Worm (Caenorhabditis elegans) whole organism, mixed stage, embryonic: ENCODE results near the gene T05G5.5.

Experiments
- M03D4.4 ChIP-seq: sonication (generic microtip); optimal IDR thresholded peaks from 2 replicates; lab custom pipeline; 2017; ENCODE audit warnings: mild to moderate bottlenecking, missing genetic modification characterization, missing compliant biosample characterization
- blmp-1 ChIP-seq: fragments of 150-350 bp; optimal IDR thresholded peaks from 2 replicates; lab custom pipeline; 2014; ENCODE audit warnings: missing biosample characterization, missing genetic modification characterization
- ceh-39 ChIP-seq: fragments of 150-350 bp; optimal IDR thresholded peaks from 2 replicates; lab custom pipeline; 2014; ENCODE audit warnings: missing biosample characterization, missing genetic modification characterization
- ceh-43 ChIP-seq: fragments of 200-800 bp; sonication (Bioruptor generic); optimal IDR thresholded peaks from 2 replicates; lab custom pipeline; 2018; ENCODE audit warnings: mild to moderate bottlenecking, missing genetic modification characterization, moderate library complexity, missing compliant biosample characterization
- ceh-83 ChIP-seq: fragments of 200-800 bp; sonication (Bioruptor generic); optimal IDR thresholded peaks from 2 replicates; lab custom pipeline; 2018; ENCODE audit warnings: mild to moderate bottlenecking, missing genetic modification characterization, missing compliant biosample characterization
- ces-1 ChIP-seq: fragments of 150-350 bp; optimal IDR thresholded peaks from 2 replicates; lab custom pipeline; 2014; ENCODE audit warnings: missing biosample characterization, missing genetic modification reagents, missing genetic modification characterization
- cnd-1 ChIP-seq: fragments of 200-800 bp; sonication (Bioruptor generic); optimal IDR thresholded peaks from 2 replicates; lab custom pipeline; 2018; ENCODE audit warnings: mild to moderate bottlenecking, missing genetic modification characterization, missing compliant biosample characterization
- drap-1 ChIP-seq: fragments of 200-800 bp; sonication (Bioruptor generic); optimal IDR thresholded peaks from 3 replicates; lab custom pipeline; 2018; ENCODE audit warnings: mild to moderate bottlenecking, missing genetic modification characterization, missing compliant biosample characterization
- elt-3 ChIP-seq: fragments of 150-350 bp; optimal IDR thresholded peaks from 2 replicates; lab custom pipeline; 2014; ENCODE audit warnings: missing biosample characterization, missing genetic modification characterization
- flh-1 ChIP-seq: fragments of 200-800 bp; sonication (Bioruptor generic); optimal IDR thresholded peaks from 2 replicates; lab custom pipeline; 2018; ENCODE audit warnings: mild to moderate bottlenecking, missing genetic modification characterization, moderate library complexity, missing compliant biosample characterization
- ham-2 ChIP-seq: fragments of 200-800 bp; sonication (Bioruptor generic); optimal IDR thresholded peaks from 2 replicates; lab custom pipeline; 2018; ENCODE audit warnings: mild to moderate bottlenecking, missing genetic modification characterization, missing compliant biosample characterization
- hlh-1 ChIP-seq: fragments of 150-350 bp; optimal IDR thresholded peaks from 2 replicates; lab custom pipeline; 2014; ENCODE audit warnings: missing biosample characterization, missing genetic modification reagents, missing genetic modification characterization
- lin-13 ChIP-seq: fragments of 150-350 bp; optimal IDR thresholded peaks from 2 replicates; lab custom pipeline; 2014; ENCODE audit warnings: missing biosample characterization, missing genetic modification characterization
- lsy-2 ChIP-seq: fragments of 150-350 bp; optimal IDR thresholded peaks from 2 replicates; lab custom pipeline; 2014; ENCODE audit warnings: missing biosample characterization, missing genetic modification characterization
- mab-5 ChIP-seq: fragments of 150-350 bp; optimal IDR thresholded peaks from 2 replicates; lab custom pipeline; 2014; ENCODE audit warnings: missing biosample characterization, missing genetic modification characterization
- mep-1 ChIP-seq: fragments of 150-350 bp; optimal IDR thresholded peaks from 2 replicates; lab custom pipeline; 2017; ENCODE audit warnings: missing biosample characterization, missing genetic modification reagents, missing genetic modification characterization, inconsistent platforms
- mls-2 ChIP-seq: sonication (generic microtip); optimal IDR thresholded peaks from 2 replicates; lab custom pipeline; 2016; ENCODE audit warnings: mild to moderate bottlenecking, missing genetic modification characterization, moderate library complexity, missing compliant biosample characterization
- nhr-12 ChIP-seq: fragments of 150-350 bp; optimal IDR thresholded peaks from 2 replicates; lab custom pipeline; 2014; ENCODE audit warnings: missing biosample characterization, missing genetic modification characterization
- nhr-2 ChIP-seq: fragments of 150-350 bp; optimal IDR thresholded peaks from 2 replicates; lab custom pipeline; 2014; ENCODE audit warnings: missing biosample characterization, missing genetic modification characterization
- nhr-237 ChIP-seq: fragments of 150-350 bp; optimal IDR thresholded peaks from 2 replicates; lab custom pipeline; 2014; ENCODE audit warnings: missing biosample characterization, missing genetic modification characterization
- nhr-28 ChIP-seq: fragments of 150-350 bp; optimal IDR thresholded peaks from 2 replicates; lab custom pipeline; 2014; ENCODE audit warnings: missing biosample characterization, missing genetic modification characterization
- pha-4 ChIP-seq: fragments of 150-350 bp; optimal IDR thresholded peaks from 2 replicates; lab custom pipeline; 2018; ENCODE audit warnings: missing biosample characterization, missing genetic modification reagents, missing genetic modification characterization
- sem-2 ChIP-seq: fragments of 200-800 bp; sonication (Bioruptor generic); optimal IDR thresholded peaks from 2 replicates; lab custom pipeline; 2018; ENCODE audit warnings: mild to moderate bottlenecking, missing genetic modification characterization, missing compliant biosample characterization
- sptf-1 ChIP-seq: sonication (generic microtip); optimal IDR thresholded peaks from 2 replicates; lab custom pipeline; 2017; ENCODE audit warnings: mild to moderate bottlenecking, missing genetic modification characterization, moderate library complexity, missing compliant biosample characterization
- tbx-8 ChIP-seq: fragments of 200-800 bp; sonication (Bioruptor generic); optimal IDR thresholded peaks from 2 replicates; lab custom pipeline; 2018; ENCODE audit warnings: mild to moderate bottlenecking, missing genetic modification characterization, moderate library complexity, missing compliant biosample characterization
- unc-120 ChIP-seq: sonication (generic microtip); optimal IDR thresholded peaks from 2 replicates; lab custom pipeline; 2017; ENCODE audit warnings: missing genetic modification characterization, missing compliant biosample characterization; ENCODE audit not compliant: poor library complexity, severe bottlenecking
- unc-39 ChIP-seq: fragments of 150-350 bp; optimal IDR thresholded peaks from 2 replicates; lab custom pipeline; 2014; ENCODE audit warnings: missing biosample characterization, missing genetic modification characterization
- unc-62 ChIP-seq: fragments of 150-350 bp; optimal IDR thresholded peaks from 2 replicates; lab custom pipeline; 2014; ENCODE audit warnings: missing biosample characterization, missing genetic modification reagents, missing genetic modification characterization
- zip-8 ChIP-seq: fragments of 150-350 bp; optimal IDR thresholded peaks from 2 replicates; lab custom pipeline; 2014; ENCODE audit warnings: missing biosample characterization, missing genetic modification characterization
- ztf-11 ChIP-seq: fragments of 150-350 bp; optimal IDR thresholded peaks from 2 replicates; lab custom pipeline; 2014; ENCODE audit warnings: missing biosample characterization, missing genetic modification characterization

Gene T05G5.5

ce11 chrIII:9780254-9780653, 29.0 kb upstream of the T05G5.5 start, which contains the start of gene sqv-3:
TSS of gene sqv-3 (minus strand) at chrIII:9780354.
- TF ChIP-seq elt-3 (tag; lab: Kevin White, UChicago) = no peak
- TF ChIP-seq lin-13 (tag; lab: Kevin White, UChicago) = no peak
- TF ChIP-seq nhr-2 (tag; lab: Kevin White, UChicago) = no peak
- no peak for TF ChIP-seq pha-4
- no peak for TF ChIP-seq lsy-2 (tag; lab: Kevin White, UChicago)
- TF ChIP-seq flh-1 (GFP tag; lab: Kevin White, UChicago) = no peak
- no peak for TF ChIP-seq ztf-11
- no peak for TF ChIP-seq cnd-1 (tag; lab: Kevin White, UChicago)
- no peak for TF ChIP-seq blmp-1 (tag; lab: Kevin White, UChicago)
- no peak for TF ChIP-seq drap-1 (GFP tag; lab: Kevin White, UChicago)
- no peak for TF ChIP-seq mls-2
- TF ChIP-seq nhr-12 = no peak
- TF ChIP-seq mab-5 (tag; lab: Kevin White, UChicago) = no peak
- TF ChIP-seq tbx-8 = no peak
- TF ChIP-seq ham-2 (GFP tag; lab: Kevin White, UChicago) = no peak

DNA sequence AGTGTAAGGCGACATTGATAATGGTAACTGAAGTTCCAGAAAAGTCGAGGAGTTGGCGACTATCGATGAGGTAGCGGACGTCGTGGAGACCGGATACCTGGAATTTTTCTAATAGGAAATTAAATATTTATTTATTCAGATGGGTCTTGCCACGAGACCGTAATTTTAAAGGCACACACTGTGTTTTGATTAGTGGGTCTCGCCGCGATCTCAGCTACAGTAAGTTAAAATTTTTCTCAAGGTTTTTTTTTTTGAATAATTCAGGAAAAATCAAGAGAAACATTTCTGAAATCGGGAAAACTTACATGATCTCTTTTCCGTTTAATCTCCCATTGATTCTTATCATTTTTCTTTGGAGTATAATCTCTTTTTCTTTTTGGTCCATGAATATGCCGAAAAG, 27.8 kb upstream of the T05G5.5 start:
- TF ChIP-seq ceh-83 (GFP tag; lab: Kevin White, UChicago) = no peak
- TF ChIP-seq M03D4.4 (tag; lab: Kevin White, UChicago) = no peak

ce11 chrIII:9776323-9776722, 25.1 kb upstream of the T05G5.5 start, which contains the start of gene usp-46:
TSS of gene usp-46 (plus strand) at chrIII:9776623.
- peak; percentile 16 for TF ChIP-seq ceh-39 (tag; lab: Kevin White, UChicago)
- TF ChIP-seq lin-13 (tag; lab: Kevin White, UChicago) = no peak
- peak; percentile 20 for TF ChIP-seq unc-120 (tag; lab: Kevin White, UChicago)
- TF ChIP-seq, all 35 proteins: peak for 2

- TF ChIP-seq nhr-2 (tag; lab: Kevin White, UChicago) (no peak), nhr-28 (tag; lab: Kevin White, UChicago) (no peak), mab-5 (tag; lab: Kevin White, UChicago) (no peak), sem-2 (GFP tag; lab: Kevin White, UChicago) (no peak), drap-1 (GFP tag; lab: Kevin White, UChicago) (no peak), ceh-43 (GFP tag; lab: Kevin White, UChicago) (no peak), sptf-1 (tag; lab: Kevin White, UChicago) (no peak), ham-2 (GFP tag; lab: Kevin White, UChicago) (no peak), unc-62 (GFP tag; lab: Kevin White, UChicago) (no peak), nhr-237 (tag; lab: Kevin White, UChicago) (no peak), cnd-1 (tag; lab: Kevin White, UChicago) (no peak), ztf-11 (no peak), pha-4 (no peak), M03D4.4 (tag; lab: Kevin White, UChicago) (no peak)
Measured at ce11 chrIII:9775916-9776315, 24.7 kb upstream of the T05G5.5 start.

DNA sequence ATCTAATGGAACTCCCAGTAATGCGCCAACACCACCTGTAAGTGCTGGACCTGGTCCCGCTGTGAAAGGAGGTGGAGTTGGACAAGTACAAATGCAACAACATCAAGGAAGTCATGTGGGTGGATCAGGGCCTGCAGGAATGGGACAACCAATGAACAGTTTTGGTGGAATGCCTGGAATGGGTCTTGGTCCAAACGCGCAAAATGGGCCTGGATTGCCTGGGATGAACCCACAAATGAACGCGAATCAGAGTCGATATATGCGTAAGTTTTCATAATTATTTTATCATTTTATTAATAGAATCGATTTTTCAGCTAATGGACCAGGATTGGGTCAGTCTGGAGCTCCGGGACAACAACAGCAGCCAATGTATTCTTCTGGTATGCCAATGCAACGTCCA, 21.2 kb upstream of the T05G5.5 start:
- TF ChIP-seq unc-62 (GFP tag; lab: Kevin White, UChicago) = no peak
- no peak for TF ChIP-seq ceh-83 (GFP tag; lab: Kevin White, UChicago)
- TF ChIP-seq nhr-237 (tag; lab: Kevin White, UChicago) = no peak
- no peak for TF ChIP-seq hlh-1 (tag; lab: Kevin White, UChicago)
- no peak for TF ChIP-seq ces-1 (GFP tag; lab: Kevin White, UChicago)
- TF ChIP-seq, all 35 proteins: peak for 0

DNA sequence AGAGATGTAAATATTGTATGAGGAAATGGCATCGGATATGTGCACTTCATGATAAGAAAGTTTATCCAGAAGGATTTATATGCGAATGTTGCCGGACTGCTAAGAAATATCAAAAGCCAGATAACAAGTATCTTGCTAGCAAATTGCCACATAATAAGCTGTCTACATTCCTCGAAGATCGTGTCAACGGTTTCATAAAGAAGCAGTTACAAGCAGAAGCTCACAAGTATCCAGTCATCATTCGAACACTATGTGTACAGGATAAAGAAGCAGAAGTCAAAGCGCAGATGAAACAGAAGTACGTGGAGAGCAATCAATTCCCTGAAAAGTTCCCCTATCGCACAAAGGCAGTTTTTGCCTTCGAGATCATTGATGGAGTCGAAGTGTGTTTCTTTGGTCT, 19.4 kb upstream of the T05G5.5 start:
- TF ChIP-seq sem-2 (GFP tag; lab: Kevin White, UChicago) (no peak), mep-1 (tag; lab: Kevin White, UChicago) (no peak), tbx-8 (no peak), mls-2 (no peak), unc-39 (tag; lab: Kevin White, UChicago) (no peak), flh-1 (GFP tag; lab: Kevin White, UChicago) (no peak), ztf-11 (no peak), unc-62 (GFP tag; lab: Kevin White, UChicago) (no peak), ham-2 (GFP tag; lab: Kevin White, UChicago) (no peak), zip-8 (tag; lab: Kevin White, UChicago) (no peak), nhr-12 (no peak), pha-4 (no peak), blmp-1 (tag; lab: Kevin White, UChicago) (no peak), hlh-1 (tag; lab: Kevin White, UChicago) (no peak), lsy-2 (tag; lab: Kevin White, UChicago) (no peak), mab-5 (tag; lab: Kevin White, UChicago) (no peak)
- TF ChIP-seq, all 35 proteins: peak for 0
